Fruit fly (Drosophila melanogaster) whole organism, embryonic: Measurements from ENCODE around the gene Col4a1.

Experiments used
- CG10209 ChIP-seq: fragments of 200-800 bp; sonication (Bioruptor generic); optimal IDR thresholded peaks from 3 replicates; lab custom pipeline; 2017; ENCODE audit warnings: missing biosample characterization, mild to moderate bottlenecking, missing genetic modification characterization, missing genetic modification reagents
- CG10267 ChIP-seq: fragments of 200-800 bp; sonication (Bioruptor generic); optimal IDR thresholded peaks from 2 replicates; lab custom pipeline; 2018; ENCODE audit warnings: missing biosample characterization, mild to moderate bottlenecking, missing genetic modification characterization, moderate library complexity
- CG11696 ChIP-seq: fragments of 200-800 bp; sonication (Bioruptor generic); IDR thresholded peaks from 2 replicates; pipeline ENCODE4 v1.3.6; 2022; ENCODE audit warnings: missing biosample characterization, missing genetic modification characterization
- CG12391 ChIP-seq: fragments of 200-800 bp; sonication (Bioruptor generic); optimal IDR thresholded peaks from 3 replicates; lab custom pipeline; 2018; ENCODE audit warnings: missing biosample characterization, mild to moderate bottlenecking, missing genetic modification characterization, moderate library complexity
- CG13287 ChIP-seq: fragments of 200-800 bp; sonication (Bioruptor generic); IDR thresholded peaks from 2 replicates; pipeline ENCODE4 v1.3.6; 2022; ENCODE audit warnings: missing biosample characterization, missing genetic modification characterization; ENCODE audit not compliant: partially characterized antibody
- CG13424 ChIP-seq: fragments of 200-800 bp; sonication (Bioruptor generic); optimal IDR thresholded peaks from 2 replicates; lab custom pipeline; 2019; ENCODE audit warnings: missing biosample characterization, mild to moderate bottlenecking, missing genetic modification characterization, moderate library complexity
- CG14710 ChIP-seq: fragments of 200-800 bp; sonication (Bioruptor generic); optimal IDR thresholded peaks from 3 replicates; lab custom pipeline; 2019; ENCODE audit warnings: missing biosample characterization, mild to moderate bottlenecking, missing genetic modification characterization, moderate library complexity
- CG15269 ChIP-seq: fragments of 200-800 bp; sonication (Bioruptor generic); optimal IDR thresholded peaks from 2 replicates; lab custom pipeline; 2018; ENCODE audit warnings: missing biosample characterization, mild to moderate bottlenecking, missing genetic modification characterization, moderate library complexity
- CG16863 ChIP-seq: fragments of 200-800 bp; sonication (Bioruptor generic); optimal IDR thresholded peaks from 3 replicates; lab custom pipeline; 2016; ENCODE audit warnings: missing biosample characterization, missing genetic modification characterization
- CG18262 ChIP-seq: fragments of 200-800 bp; optimal IDR thresholded peaks from 3 replicates; lab custom pipeline; 2019; ENCODE audit warnings: missing biosample characterization, mild to moderate bottlenecking, missing genetic modification characterization, moderate library complexity
- CG18599 ChIP-seq: fragments of 200-800 bp; sonication (Bioruptor generic); optimal IDR thresholded peaks from 3 replicates; lab custom pipeline; 2017; ENCODE audit warnings: missing biosample characterization, missing genetic modification characterization, mild to moderate bottlenecking, moderate library complexity, missing genetic modification reagents
- CG18764 ChIP-seq: fragments of 200-800 bp; sonication (Bioruptor generic); optimal IDR thresholded peaks from 3 replicates; lab custom pipeline; 2016; ENCODE audit warnings: missing biosample characterization, missing genetic modification characterization
- CG2120 ChIP-seq: fragments of 200-800 bp; sonication (Bioruptor generic); optimal IDR thresholded peaks from 3 replicates; lab custom pipeline; 2016; ENCODE audit warnings: missing biosample characterization, missing genetic modification characterization
- CG2712 ChIP-seq: fragments of 200-800 bp; optimal IDR thresholded peaks from 3 replicates; lab custom pipeline; 2019; ENCODE audit warnings: missing biosample characterization, mild to moderate bottlenecking, missing genetic modification characterization, moderate library complexity
- CG30403 ChIP-seq: fragments of 200-800 bp; sonication (Bioruptor generic); optimal IDR thresholded peaks from 3 replicates; lab custom pipeline; 2016; ENCODE audit warnings: missing biosample characterization, missing genetic modification characterization
- CG30431 ChIP-seq: fragments of 200-800 bp; sonication (Bioruptor generic); optimal IDR thresholded peaks from 2 replicates; lab custom pipeline; 2017; ENCODE audit warnings: missing biosample characterization, missing genetic modification characterization
- CG31441 ChIP-seq: fragments of 200-800 bp; sonication (Bioruptor generic); IDR thresholded peaks from 2 replicates; pipeline ENCODE4 v1.3.6; 2022; ENCODE audit warnings: missing biosample characterization, missing genetic modification characterization
- CG33557 ChIP-seq: fragments of 200-800 bp; sonication (Bioruptor generic); optimal IDR thresholded peaks from 2 replicates; lab custom pipeline; 2019; ENCODE audit warnings: missing biosample characterization, mild to moderate bottlenecking, missing genetic modification characterization, moderate library complexity
- CG6689 ChIP-seq: fragments of 200-800 bp; sonication (Bioruptor generic); IDR thresholded peaks from 2 replicates; pipeline ENCODE4 v1.3.6; 2022; ENCODE audit warnings: missing biosample characterization, missing genetic modification characterization
- CG6813 ChIP-seq: fragments of 200-800 bp; sonication (Bioruptor generic); optimal IDR thresholded peaks from 2 replicates; lab custom pipeline; 2017; ENCODE audit warnings: missing biosample characterization, missing genetic modification characterization, mild to moderate bottlenecking, moderate library complexity, missing genetic modification reagents
- CG7839 ChIP-seq: fragments of 200-800 bp; sonication (Bioruptor generic); optimal IDR thresholded peaks from 3 replicates; lab custom pipeline; 2018; ENCODE audit warnings: missing biosample characterization, mild to moderate bottlenecking, missing genetic modification characterization, moderate library complexity
- CG9727 ChIP-seq: fragments of 200-800 bp; sonication (Bioruptor generic); optimal IDR thresholded peaks from 3 replicates; lab custom pipeline; 2017; ENCODE audit warnings: missing biosample characterization, mild to moderate bottlenecking, missing genetic modification characterization
- CoRest ChIP-seq: fragments of 200-800 bp; sonication (Bioruptor generic); optimal IDR thresholded peaks from 3 replicates; lab custom pipeline; 2018; ENCODE audit warnings: missing biosample characterization, mild to moderate bottlenecking, missing genetic modification characterization, moderate library complexity
- CrebB ChIP-seq: fragments of 200-800 bp; sonication (Bioruptor generic); optimal IDR thresholded peaks from 3 replicates; lab custom pipeline; 2018; ENCODE audit warnings: missing biosample characterization, mild to moderate bottlenecking, missing genetic modification characterization
- Fer1 ChIP-seq: fragments of 200-800 bp; sonication (Bioruptor generic); optimal IDR thresholded peaks from 2 replicates; lab custom pipeline; 2017; ENCODE audit warnings: missing biosample characterization, mild to moderate bottlenecking, missing genetic modification characterization
- Hr51 ChIP-seq, 2 experiments: fragments of 200-800 bp; sonication (Bioruptor generic); optimal IDR thresholded peaks; 2 replicates in 1 of 2; 3 replicates in 1 of 2; lab custom pipeline; 2016 to 2018; ENCODE audit warnings: missing biosample characterization in 2 of 2, missing genetic modification characterization in 2 of 2, mild to moderate bottlenecking in 1 of 2, moderate library complexity in 1 of 2
- Nf-YB ChIP-seq: fragments of 200-800 bp; sonication (Bioruptor generic); optimal IDR thresholded peaks from 3 replicates; lab custom pipeline; 2019; ENCODE audit warnings: missing biosample characterization, mild to moderate bottlenecking, missing genetic modification characterization, moderate library complexity
- Oli ChIP-seq: fragments of 200-800 bp; sonication (Bioruptor generic); optimal IDR thresholded peaks from 2 replicates; lab custom pipeline; 2018; ENCODE audit warnings: missing biosample characterization, mild to moderate bottlenecking, missing genetic modification characterization, moderate library complexity
- Six4 ChIP-seq: fragments of 200-800 bp; sonication (Bioruptor generic); optimal IDR thresholded peaks from 2 replicates; lab custom pipeline; 2016; ENCODE audit warnings: missing biosample characterization, missing genetic modification characterization
- Sox102F ChIP-seq: fragments of 200-800 bp; sonication (Bioruptor generic); optimal IDR thresholded peaks from 2 replicates; lab custom pipeline; 2018; ENCODE audit warnings: missing biosample characterization, mild to moderate bottlenecking, missing genetic modification characterization, moderate library complexity
- Ssrp ChIP-seq: fragments of 200-800 bp; sonication (Bioruptor generic); optimal IDR thresholded peaks from 2 replicates; lab custom pipeline; 2018; ENCODE audit warnings: missing biosample characterization, mild to moderate bottlenecking, missing genetic modification characterization, moderate library complexity
- Taf1 ChIP-seq: fragments of 200-800 bp; sonication (Bioruptor generic); IDR thresholded peaks from 2 replicates; pipeline ENCODE4 v1.3.6; 2022; ENCODE audit warnings: missing biosample characterization, missing genetic modification characterization
- Xrp1 ChIP-seq: fragments of 200-800 bp; sonication (Bioruptor generic); IDR thresholded peaks from 2 replicates; pipeline ENCODE4 v1.3.6; 2022; ENCODE audit warnings: missing biosample characterization, missing genetic modification characterization
- amos ChIP-seq: fragments of 200-800 bp; sonication (Bioruptor generic); IDR thresholded peaks from 2 replicates; pipeline ENCODE4 v1.3.6; 2022; ENCODE audit warnings: missing biosample characterization, missing genetic modification characterization; ENCODE audit not compliant: partially characterized antibody
- bcd ChIP-seq: fragments of 200-800 bp; sonication (Bioruptor generic); optimal IDR thresholded peaks from 2 replicates; lab custom pipeline; 2017; ENCODE audit warnings: missing biosample characterization, mild to moderate bottlenecking, missing genetic modification characterization
- chn ChIP-seq: fragments of 200-800 bp; sonication (Bioruptor generic); optimal IDR thresholded peaks from 2 replicates; lab custom pipeline; 2016; ENCODE audit warnings: missing biosample characterization, missing genetic modification characterization
- dmrt11E ChIP-seq: fragments of 200-800 bp; sonication (Bioruptor generic); optimal IDR thresholded peaks from 3 replicates; lab custom pipeline; 2018; ENCODE audit warnings: missing biosample characterization, mild to moderate bottlenecking, missing genetic modification characterization, moderate library complexity
- fu2 ChIP-seq: fragments of 200-800 bp; sonication (Bioruptor generic); optimal IDR thresholded peaks from 2 replicates; lab custom pipeline; 2016; ENCODE audit warnings: missing biosample characterization, missing genetic modification characterization
- grau ChIP-seq: fragments of 200-800 bp; optimal IDR thresholded peaks from 3 replicates; lab custom pipeline; 2019; ENCODE audit warnings: missing biosample characterization, mild to moderate bottlenecking, missing genetic modification characterization, moderate library complexity
- ind ChIP-seq: fragments of 200-800 bp; sonication (Bioruptor generic); optimal IDR thresholded peaks from 3 replicates; lab custom pipeline; 2016; ENCODE audit warnings: missing biosample characterization, missing genetic modification characterization
- jigr1 ChIP-seq: fragments of 200-800 bp; sonication (Bioruptor generic); IDR thresholded peaks from 3 replicates; pipeline ENCODE4 v1.3.6; 2022; ENCODE audit warnings: missing biosample characterization, missing genetic modification characterization
- lola ChIP-seq, 3 experiments: fragments of >200 bp in 2 of 3; fragments of 200-800 bp in 1 of 3; sonication (Bioruptor generic) in 1 of 3; optimal IDR thresholded peaks; 2 replicates each; lab custom pipeline; 2017 to 2019; ENCODE audit warnings: missing biosample characterization in 3 of 3, missing genetic modification characterization in 3 of 3, mild to moderate bottlenecking in 1 of 3, moderate library complexity in 1 of 3
- nmo ChIP-seq: fragments of 200-800 bp; sonication (Bioruptor generic); optimal IDR thresholded peaks from 2 replicates; lab custom pipeline; 2018; ENCODE audit warnings: missing biosample characterization, mild to moderate bottlenecking, missing genetic modification characterization, moderate library complexity
- phol ChIP-seq: fragments of 200-800 bp; sonication (Bioruptor generic); optimal IDR thresholded peaks from 3 replicates; lab custom pipeline; 2018; ENCODE audit warnings: missing biosample characterization, mild to moderate bottlenecking, missing genetic modification characterization, moderate library complexity
- row ChIP-seq: fragments of 200-800 bp; sonication (Bioruptor generic); IDR thresholded peaks from 3 replicates; pipeline ENCODE4 v1.3.6; 2022; ENCODE audit warnings: missing biosample characterization, missing genetic modification characterization
- sens ChIP-seq: fragments of 200-800 bp; sonication (Bioruptor generic); peaks from one replicate; lab custom pipeline; 2016; ENCODE audit warnings: missing biosample characterization, missing genetic modification characterization
- toy ChIP-seq: fragments of 200-800 bp; sonication (Bioruptor generic); IDR thresholded peaks from 2 replicates; pipeline ENCODE4 v1.3.6; 2022; ENCODE audit warnings: missing biosample characterization, missing genetic modification characterization
- twi ChIP-seq: fragments of 200-800 bp; optimal IDR thresholded peaks from 2 replicates; lab custom pipeline; 2019; ENCODE audit warnings: missing biosample characterization, mild to moderate bottlenecking, missing genetic modification characterization, moderate library complexity
- unpg ChIP-seq: fragments of 200-800 bp; sonication (Bioruptor generic); optimal IDR thresholded peaks from 3 replicates; lab custom pipeline; 2018; ENCODE audit warnings: missing biosample characterization, mild to moderate bottlenecking, missing genetic modification characterization, moderate library complexity
- yki ChIP-seq: fragments of >200 bp; optimal IDR thresholded peaks from 3 replicates; lab custom pipeline; 2018

The Col4a1 gene

DNA sequence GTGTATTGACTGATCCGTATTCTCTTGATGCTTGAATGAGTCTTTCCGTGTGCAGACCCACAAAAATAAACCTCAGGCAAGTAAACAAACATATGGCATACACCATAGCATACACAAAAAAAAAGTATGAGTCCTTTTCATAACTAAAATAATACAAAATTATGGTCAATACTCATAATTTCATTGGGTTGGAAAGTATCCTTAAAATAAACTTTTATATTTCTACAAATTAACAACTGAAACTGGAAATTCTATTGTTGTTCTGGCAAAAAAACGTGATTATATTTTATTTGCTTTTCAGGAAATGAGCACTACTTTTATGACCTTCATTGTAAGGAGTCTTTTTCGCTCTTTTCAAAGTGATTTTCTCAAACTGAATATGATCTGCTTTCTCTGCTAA is 12.7 kb downstream of the Col4a1 start (continued):
- TF ChIP-seq CG2120 (GFP tag; lab: Kevin White, UChicago) (peak; percentile 16), CG6813 (no peak), CG14710 (tag; lab: Kevin White, UChicago) (peak; percentile 53), amos (GFP tag; lab: Robert Waterston, UW) (no peak), grau (tag; lab: Kevin White, UChicago) (peak; percentile 42), CG2712 (tag; lab: Kevin White, UChicago) (peak; percentile 60), lola (GFP tag; optimal IDR thresholded peaks at IDR 0.05; lab: Kevin White, UChicago) (peak in 1 of 3 experiments; percentile 57), CG7839 (tag; lab: Kevin White, UChicago) (peak; percentile 43), unpg (GFP tag; lab: Kevin White, UChicago) (peak; percentile 48), CG33557 (GFP tag; lab: Kevin White, UChicago) (peak; percentile 29), jigr1 (no peak), CG30403 (GFP tag; lab: Kevin White, UChicago) (peak; percentile 4), CG12391 (tag; lab: Kevin White, UChicago) (peak; percentile 42), Fer1 (GFP tag; lab: Kevin White, UChicago) (peak; percentile 0), CoRest (peak; percentile 54), ind (GFP tag; lab: Kevin White, UChicago) (peak; percentile 11), CG6689 (GFP tag; lab: Robert Waterston, UW) (0 out of 2 replicates have a peak, but pooled peaks have one; percentile 32), Hr51 (GFP tag; optimal IDR thresholded peaks at IDR 0.05; lab: Kevin White, UChicago) (peak in 1 of 2 experiments; percentile 40), bcd (no peak), Taf1 (GFP tag; lab: Robert Waterston, UW) (no peak), yki (lab: Kevin White, UChicago) (no peak), CG13287 (GFP tag; lab: Robert Waterston, UW) (no peak), Nf-YB (GFP tag; lab: Kevin White, UChicago) (peak; percentile 1), CG31441 (GFP tag; lab: Robert Waterston, UW) (peak; percentile 41; the same call in 1 of the 2 replicates), CG10267 (peak; percentile 36), Six4 (GFP tag; lab: Kevin White, UChicago) (peak; percentile 13), dmrt11E (tag; lab: Kevin White, UChicago) (peak; percentile 62), Xrp1 (GFP tag; lab: Robert Waterston, UW) (peak; percentile 53; the same call in 1 of the 2 replicates), sens (GFP tag; lab: Kevin White, UChicago) (peak; percentile 88), CrebB (no peak), phol (tag; lab: Kevin White, UChicago) (peak; percentile 57), fu2 (GFP tag; lab: Kevin White, UChicago) (no peak), CG15269 (tag; lab: Kevin White, UChicago) (peak; percentile 23), CG10209 (GFP tag; lab: Kevin White, UChicago) (peak; percentile 3), toy (no peak), nmo (peak; percentile 27), CG11696 (GFP tag; lab: Robert Waterston, UW) (peak; percentile 88), CG13424 (peak; percentile 36), Sox102F (GFP tag; lab: Kevin White, UChicago) (peak; percentile 41), twi (tag; lab: Kevin White, UChicago) (peak; percentile 73), CG18764 (GFP tag; lab: Kevin White, UChicago) (peak; percentile 25), CG30431 (no peak), CG16863 (GFP tag; lab: Kevin White, UChicago) (peak; percentile 9), CG18599 (GFP tag; lab: Kevin White, UChicago) (peak; percentile 3), CG18262 (peak; percentile 68), row (GFP tag; lab: Robert Waterston, UW) (peak; percentile 48), chn (GFP tag; lab: Kevin White, UChicago) (no peak), Oli (tag; lab: Kevin White, UChicago) (peak; percentile 36), Ssrp (peak; percentile 46), CG9727 (peak; percentile 36)
